Worm (Caenorhabditis elegans) whole organism, L4 larva: ENCODE measurements around the gene Y47D7A.17.

Experiments
- T20F7.1 ChIP-seq: fragments of 200-800 bp; sonication (Bioruptor generic); optimal IDR thresholded peaks from 2 replicates; lab custom pipeline; 2018; ENCODE audit warnings: mild to moderate bottlenecking, missing genetic modification characterization, missing compliant biosample characterization
- aha-1 ChIP-seq: fragments of 150-350 bp; peaks from one replicate; lab custom pipeline; 2014; ENCODE audit warnings: missing biosample characterization, missing genetic modification characterization
- dmd-6 ChIP-seq: fragments of 200-800 bp; sonication (Bioruptor generic); IDR thresholded peaks from 2 replicates; pipeline ENCODE4 v1.3.6; 2022; ENCODE audit warnings: missing genetic modification reagents, missing genetic modification characterization, missing compliant biosample characterization
- dmd-9 ChIP-seq: fragments of 200-800 bp; sonication (Bioruptor generic); IDR thresholded peaks from 2 replicates; pipeline ENCODE4 v1.3.6; 2022; ENCODE audit warnings: missing genetic modification reagents, missing genetic modification characterization, missing compliant biosample characterization
- fos-1 ChIP-seq: fragments of 150-350 bp; optimal IDR thresholded peaks from 2 replicates; lab custom pipeline; 2014; ENCODE audit warnings: missing biosample characterization, missing genetic modification characterization
- nhr-25 ChIP-seq: sonication (generic microtip); optimal IDR thresholded peaks from 2 replicates; lab custom pipeline; 2017; ENCODE audit warnings: missing genetic modification characterization, mild to moderate bottlenecking, missing compliant biosample characterization, antibody characterized with exemption, moderate library complexity, borderline replicate concordance; ENCODE audit not compliant: insufficient read depth
- nhr-76 ChIP-seq: fragments of 150-350 bp; optimal IDR thresholded peaks from 2 replicates; lab custom pipeline; 2014; ENCODE audit warnings: missing biosample characterization, missing genetic modification characterization
- pha-4 ChIP-seq, 2 experiments: fragments of 150-350 bp in 1 of 2; fragments of 200-800 bp in 1 of 2; sonication (Bioruptor generic) in 1 of 2; IDR thresholded peaks in 1 of 2; optimal IDR thresholded peaks in 1 of 2; 2 replicates each; pipeline versions ENCODE4 v1.3.6 to Lab custom; 2014 to 2022; ENCODE audit warnings: missing genetic modification characterization in 2 of 2, missing genetic modification reagents in 2 of 2, missing biosample characterization in 1 of 2, missing compliant biosample characterization in 1 of 2
- unc-62 ChIP-seq, 3 experiments: fragments of 150-350 bp in 1 of 3; sonication (generic microtip); optimal IDR thresholded peaks in 2 of 3; peaks in 1 of 3; 1 replicate in 1 of 3; 2 replicates in 2 of 3; lab custom pipeline; 2014 to 2017; ENCODE audit warnings: missing biosample characterization in 3 of 3, missing genetic modification characterization in 3 of 3, missing genetic modification reagents in 3 of 3, missing genotype in 1 of 3

- TF ChIP-seq pha-4 (GFP tag; IDR thresholded peaks at IDR 0.05; lab: Robert Waterston, UW) (no peak), pha-4 (tag; optimal IDR thresholded peaks at IDR 0.05; lab: Kevin White, UChicago) (no peak), aha-1 (no peak), T20F7.1 (GFP tag; lab: Kevin White, UChicago) (no peak), nhr-76 (tag; lab: Kevin White, UChicago) (no peak), dmd-6 (GFP tag; lab: Robert Waterston, UW) (no peak), dmd-9 (GFP tag; lab: Robert Waterston, UW) (no peak), unc-62 (GFP tag; optimal IDR thresholded peaks at IDR 0.05 in 1 of 2; lab: Kevin White, UChicago) (no peak), unc-62 (tag; optimal IDR thresholded peaks at IDR 0.05; lab: Kevin White, UChicago) (no peak), fos-1 (tag; lab: Kevin White, UChicago) (no peak), nhr-25 (tag; lab: Kevin White, UChicago) (no peak)
Observed at ce11 chrV:4396257-4396656, 15.4 kb downstream of the Y47D7A.17 start, which contains the start of gene F13A2.3.
